Worm (Caenorhabditis elegans) whole organism, L3 larva: ENCODE data around the gene F33C8.2.

Experiments
- jun-1 ChIP-seq: fragments of 150-350 bp; optimal IDR thresholded peaks from 2 replicates; lab custom pipeline; 2014; ENCODE audit warnings: missing biosample characterization, missing genetic modification reagents, missing genetic modification characterization
- nhr-23 ChIP-seq: fragments of 150-350 bp; optimal IDR thresholded peaks from 2 replicates; lab custom pipeline; 2014; ENCODE audit warnings: missing biosample characterization, missing genetic modification reagents, missing genetic modification characterization
- nhr-237 ChIP-seq: fragments of 150-350 bp; optimal IDR thresholded peaks from 2 replicates; lab custom pipeline; 2014; ENCODE audit warnings: missing biosample characterization, missing genetic modification characterization
- nhr-77 ChIP-seq: fragments of 150-350 bp; optimal IDR thresholded peaks from 2 replicates; lab custom pipeline; 2014; ENCODE audit warnings: missing biosample characterization, missing genetic modification characterization
- skn-1 ChIP-seq: fragments of 150-350 bp; optimal IDR thresholded peaks from 2 replicates; lab custom pipeline; 2014; ENCODE audit warnings: missing biosample characterization, missing genetic modification characterization
- snpc-4 ChIP-seq: fragments of 150-350 bp; optimal IDR thresholded peaks from 2 replicates; lab custom pipeline; 2014; ENCODE audit warnings: missing biosample characterization, missing genetic modification characterization

DNA sequence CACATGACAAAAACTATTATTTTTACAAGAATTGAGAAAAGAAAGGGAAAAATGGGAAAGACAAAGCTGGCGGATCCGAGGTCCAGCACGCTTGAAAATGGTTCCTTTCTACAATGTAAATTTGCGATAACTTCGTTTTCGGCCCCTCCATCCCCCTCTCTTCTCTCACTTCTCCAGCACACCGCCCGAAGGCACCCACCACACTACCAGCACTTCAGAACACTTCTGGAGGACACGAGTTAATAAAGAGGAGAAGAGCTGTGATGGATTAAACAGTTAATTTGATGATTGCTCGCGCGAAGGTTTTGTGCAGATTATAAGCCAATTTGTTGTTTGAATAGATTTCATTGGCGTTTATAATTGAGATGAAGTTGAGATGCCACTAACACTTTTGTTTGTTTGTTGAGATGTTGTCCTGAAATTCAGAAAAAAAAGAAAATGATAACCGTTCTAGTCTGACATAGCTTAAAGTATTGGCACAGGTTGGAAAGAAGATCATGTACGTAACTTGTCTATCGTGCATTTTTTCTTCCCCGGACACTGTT lies 26.5 kb upstream of the F33C8.2 start:
- TF ChIP-seq snpc-4 (tag; lab: Kevin White, UChicago) (no peak), skn-1 (tag; lab: Kevin White, UChicago) (no peak), nhr-23 (tag; lab: Kevin White, UChicago) (no peak), nhr-237 (tag; lab: Kevin White, UChicago) (no peak), jun-1 (tag; lab: Kevin White, UChicago) (no peak), nhr-77 (no peak)
